Worm (Caenorhabditis elegans) whole organism, late embryonic: ENCODE measurements around the gene rbg-1.
A peak's percentile ranks its signal among the peaks of the same experiment; 100 is the strongest.

Experiments used
- C08G9.2 ChIP-seq: sonication (generic microtip); optimal IDR thresholded peaks from 2 replicates; lab custom pipeline; 2016; ENCODE audit warnings: mild to moderate bottlenecking, missing genetic modification characterization, moderate library complexity, missing compliant biosample characterization
- K02D7.2 ChIP-seq: sonication (generic microtip); optimal IDR thresholded peaks from 2 replicates; lab custom pipeline; 2017; ENCODE audit warnings: mild to moderate bottlenecking, missing genetic modification characterization, missing compliant biosample characterization
- T23F11.4 ChIP-seq: fragments of 200-800 bp; sonication (Bioruptor generic); optimal IDR thresholded peaks from 2 replicates; lab custom pipeline; 2018; ENCODE audit warnings: mild to moderate bottlenecking, missing genetic modification characterization, missing compliant biosample characterization
- ahr-1 ChIP-seq: sonication (generic microtip); optimal IDR thresholded peaks from 2 replicates; lab custom pipeline; 2016; ENCODE audit warnings: missing genetic modification characterization, missing compliant biosample characterization
- ama-1 ChIP-seq: fragments of 150-350 bp; optimal IDR thresholded peaks from 2 replicates; lab custom pipeline; 2014
- ceh-14 ChIP-seq: sonication (generic microtip); optimal IDR thresholded peaks from 2 replicates; lab custom pipeline; 2016; ENCODE audit warnings: missing genotype, missing genetic modification characterization, missing compliant biosample characterization
- ceh-18 ChIP-seq: sonication (generic microtip); optimal IDR thresholded peaks from 2 replicates; lab custom pipeline; 2016; ENCODE audit warnings: missing genetic modification characterization, missing compliant biosample characterization
- ceh-19 ChIP-seq: fragments of 200-800 bp; sonication (Bioruptor generic); optimal IDR thresholded peaks from 2 replicates; lab custom pipeline; 2018; ENCODE audit warnings: mild to moderate bottlenecking, missing genetic modification characterization, missing compliant biosample characterization
- ceh-24 ChIP-seq: sonication (generic microtip); optimal IDR thresholded peaks from 2 replicates; lab custom pipeline; 2016; ENCODE audit warnings: mild to moderate bottlenecking, missing genetic modification characterization, missing compliant biosample characterization
- ceh-30 ChIP-seq: fragments of 150-350 bp; optimal IDR thresholded peaks from 2 replicates; lab custom pipeline; 2014; ENCODE audit warnings: missing biosample characterization, missing genetic modification characterization
- ceh-31 ChIP-seq: sonication (generic microtip); optimal IDR thresholded peaks from 2 replicates; lab custom pipeline; 2016; ENCODE audit warnings: missing genetic modification characterization, missing compliant biosample characterization
- ceh-34 ChIP-seq: sonication (generic microtip); optimal IDR thresholded peaks from 2 replicates; lab custom pipeline; 2016; ENCODE audit warnings: mild to moderate bottlenecking, missing genetic modification characterization, missing compliant biosample characterization
- ceh-48 ChIP-seq: sonication (generic microtip); optimal IDR thresholded peaks from 2 replicates; lab custom pipeline; 2016; ENCODE audit warnings: missing genetic modification characterization, inconsistent platforms, missing compliant biosample characterization
- ceh-6 ChIP-seq: fragments of 200-800 bp; sonication (Bioruptor generic); optimal IDR thresholded peaks from 2 replicates; lab custom pipeline; 2018; ENCODE audit warnings: mild to moderate bottlenecking, missing genetic modification characterization, missing compliant biosample characterization
- che-1 ChIP-seq: sonication (generic microtip); optimal IDR thresholded peaks from 2 replicates; lab custom pipeline; 2016; ENCODE audit warnings: mild to moderate bottlenecking, missing genetic modification characterization, missing compliant biosample characterization
- dmd-4 ChIP-seq: sonication (generic microtip); optimal IDR thresholded peaks from 2 replicates; lab custom pipeline; 2016; ENCODE audit warnings: borderline replicate concordance, missing genetic modification characterization, missing compliant biosample characterization
- dve-1 ChIP-seq: sonication (generic microtip); optimal IDR thresholded peaks from 2 replicates; lab custom pipeline; 2017; ENCODE audit warnings: antibody characterized with exemption, mild to moderate bottlenecking, missing genetic modification characterization, missing compliant biosample characterization
- eyg-1 ChIP-seq: sonication (generic microtip); optimal IDR thresholded peaks from 2 replicates; lab custom pipeline; 2016; ENCODE audit warnings: missing genotype, missing genetic modification characterization, missing compliant biosample characterization
- fax-1 ChIP-seq: sonication (generic microtip); optimal IDR thresholded peaks from 2 replicates; lab custom pipeline; 2016; ENCODE audit warnings: missing genotype, missing genetic modification characterization, missing compliant biosample characterization
- hlh-13 ChIP-seq: fragments of 200-800 bp; sonication (Bioruptor generic); optimal IDR thresholded peaks from 2 replicates; lab custom pipeline; 2018; ENCODE audit warnings: mild to moderate bottlenecking, missing genetic modification characterization, missing compliant biosample characterization
- hlh-30 ChIP-seq: sonication (generic microtip); optimal IDR thresholded peaks from 2 replicates; lab custom pipeline; 2017; ENCODE audit warnings: antibody characterized with exemption, missing genetic modification characterization, missing compliant biosample characterization; ENCODE audit not compliant: insufficient read depth
- lin-11 ChIP-seq: fragments of 200-800 bp; sonication (Bioruptor generic); optimal IDR thresholded peaks from 2 replicates; lab custom pipeline; 2018; ENCODE audit warnings: mild to moderate bottlenecking, missing genetic modification characterization, missing compliant biosample characterization
- madf-2 ChIP-seq: sonication (generic microtip); optimal IDR thresholded peaks from 2 replicates; lab custom pipeline; 2017; ENCODE audit warnings: missing genetic modification characterization, missing compliant biosample characterization
- mec-3 ChIP-seq: sonication (generic microtip); optimal IDR thresholded peaks from 2 replicates; lab custom pipeline; 2016; ENCODE audit warnings: borderline replicate concordance, missing genetic modification characterization, missing compliant biosample characterization
- nfya-1 ChIP-seq: sonication (generic microtip); optimal IDR thresholded peaks from 2 replicates; lab custom pipeline; 2017; ENCODE audit warnings: missing genetic modification characterization, mild to moderate bottlenecking, missing compliant biosample characterization, antibody characterized with exemption, moderate library complexity
- nhr-11 ChIP-seq: fragments of 150-350 bp; optimal IDR thresholded peaks from 2 replicates; lab custom pipeline; 2014; ENCODE audit warnings: missing biosample characterization, missing genetic modification characterization
- npax-4 ChIP-seq: sonication (generic microtip); optimal IDR thresholded peaks from 2 replicates; lab custom pipeline; 2016; ENCODE audit warnings: missing genetic modification characterization, missing compliant biosample characterization
- odd-2 ChIP-seq: sonication (generic microtip); optimal IDR thresholded peaks from 2 replicates; lab custom pipeline; 2017; ENCODE audit warnings: antibody characterized with exemption, mild to moderate bottlenecking, missing genetic modification characterization, missing compliant biosample characterization
- pax-1 ChIP-seq: fragments of 150-350 bp; optimal IDR thresholded peaks from 2 replicates; lab custom pipeline; 2014; ENCODE audit warnings: missing biosample characterization, missing genetic modification characterization
- pha-4 ChIP-seq: fragments of 150-350 bp; optimal IDR thresholded peaks from 2 replicates; lab custom pipeline; 2018; ENCODE audit warnings: missing biosample characterization, missing genetic modification reagents, missing genetic modification characterization
- pqm-1 ChIP-seq: sonication (generic microtip); optimal IDR thresholded peaks from 2 replicates; lab custom pipeline; 2016; ENCODE audit warnings: missing genetic modification characterization, missing compliant biosample characterization
- ref-2 ChIP-seq: sonication (generic microtip); optimal IDR thresholded peaks from 2 replicates; lab custom pipeline; 2016; ENCODE audit warnings: missing genetic modification characterization, missing compliant biosample characterization
- rnt-1 ChIP-seq: sonication (generic microtip); optimal IDR thresholded peaks from 2 replicates; lab custom pipeline; 2016; ENCODE audit warnings: missing genetic modification characterization, missing compliant biosample characterization
- sdc-2 ChIP-seq: sonication (generic microtip); optimal IDR thresholded peaks from 2 replicates; lab custom pipeline; 2016; ENCODE audit warnings: missing genotype, missing genetic modification characterization, missing compliant biosample characterization
- sox-4 ChIP-seq: sonication (generic microtip); optimal IDR thresholded peaks from 2 replicates; lab custom pipeline; 2017; ENCODE audit warnings: mild to moderate bottlenecking, missing genetic modification characterization, inconsistent platforms, missing compliant biosample characterization
- syd-9 ChIP-seq: sonication (generic microtip); optimal IDR thresholded peaks from 2 replicates; lab custom pipeline; 2016; ENCODE audit warnings: mild to moderate bottlenecking, missing genetic modification characterization, moderate library complexity, missing compliant biosample characterization
- tbx-2 ChIP-seq: sonication (generic microtip); optimal IDR thresholded peaks from 2 replicates; lab custom pipeline; 2016; ENCODE audit warnings: missing genetic modification characterization, missing compliant biosample characterization
- tbx-7 ChIP-seq: sonication (generic microtip); optimal IDR thresholded peaks from 2 replicates; lab custom pipeline; 2016; ENCODE audit warnings: missing genotype, missing genetic modification characterization, missing compliant biosample characterization
- ttx-3 ChIP-seq: sonication (generic microtip); optimal IDR thresholded peaks from 2 replicates; lab custom pipeline; 2016; ENCODE audit warnings: missing genetic modification reagents, missing genetic modification characterization, missing compliant biosample characterization
- unc-42 ChIP-seq: sonication (generic microtip); optimal IDR thresholded peaks from 2 replicates; lab custom pipeline; 2016; ENCODE audit warnings: missing genotype, missing genetic modification characterization, missing compliant biosample characterization
- unc-55 ChIP-seq: sonication (generic microtip); optimal IDR thresholded peaks from 2 replicates; lab custom pipeline; 2017; ENCODE audit warnings: missing biosample characterization, missing genetic modification reagents, missing genetic modification characterization
- zip-5 ChIP-seq: sonication (generic microtip); optimal IDR thresholded peaks from 2 replicates; lab custom pipeline; 2016; ENCODE audit warnings: missing genetic modification characterization, missing compliant biosample characterization

Gene rbg-1

DNA sequence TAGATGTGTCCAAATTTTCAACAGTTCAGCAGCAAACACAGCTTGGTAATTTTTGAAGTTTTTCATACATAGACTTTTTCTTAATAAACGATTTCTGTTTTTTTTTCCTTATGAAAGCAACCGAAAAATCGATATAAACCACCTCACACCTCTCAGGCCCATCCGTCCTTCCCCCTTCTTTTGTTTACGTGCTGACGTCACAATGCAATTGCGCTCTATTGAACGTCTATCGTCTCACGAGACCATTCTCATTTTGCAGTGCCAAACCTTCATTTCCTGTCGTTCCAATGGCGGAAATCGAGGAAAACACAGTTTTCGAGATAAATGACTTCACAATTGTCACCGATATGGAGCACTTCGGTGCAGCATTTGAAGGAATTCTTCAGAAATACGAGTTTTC lies at the start of gene rbg-1:
rbg-1 (plus strand) TSS at position 260 of the 400 bp plus-strand sequence.
- TF ChIP-seq ceh-48 (tag; lab: Kevin White, UChicago) (peak; percentile 81), lin-11 (tag; lab: Kevin White, UChicago) (no peak), madf-2 (tag; lab: Kevin White, UChicago) (no peak), ceh-31 (tag; lab: Kevin White, UChicago) (peak; percentile 58), tbx-2 (tag; lab: Kevin White, UChicago) (peak; percentile 47), ama-1 (lab: Kevin White, UChicago) (no peak), ceh-18 (tag; lab: Kevin White, UChicago) (peak; percentile 42), unc-42 (peak; percentile 23), pha-4 (tag; lab: Kevin White, UChicago) (no peak), unc-55 (GFP tag; lab: Kevin White, UChicago) (peak; percentile 63), hlh-30 (tag; lab: Kevin White, UChicago) (peak; percentile 92), ceh-34 (tag; lab: Kevin White, UChicago) (peak; percentile 29), rnt-1 (tag; lab: Kevin White, UChicago) (peak; percentile 12), nfya-1 (tag; lab: Kevin White, UChicago) (peak; percentile 38)
- TF ChIP-seq, all 69 proteins: peak for 10

ce11 chrX:14938188-14938587 lies 45.1 kb upstream of the rbg-1 start:
- TF ChIP-seq nfya-1 (tag; lab: Kevin White, UChicago) (no peak), ceh-19 (GFP tag; lab: Kevin White, UChicago) (no peak), ceh-30 (tag; lab: Kevin White, UChicago) (no peak), ceh-14 (tag; lab: Kevin White, UChicago) (no peak), che-1 (tag; lab: Kevin White, UChicago) (no peak), ttx-3 (tag; lab: Kevin White, UChicago) (no peak), pha-4 (tag; lab: Kevin White, UChicago) (no peak), ceh-18 (tag; lab: Kevin White, UChicago) (no peak), ref-2 (tag; lab: Kevin White, UChicago) (no peak), ahr-1 (tag; lab: Kevin White, UChicago) (no peak), unc-42 (no peak), unc-55 (GFP tag; lab: Kevin White, UChicago) (no peak), pax-1 (tag; lab: Kevin White, UChicago) (no peak)

DNA sequence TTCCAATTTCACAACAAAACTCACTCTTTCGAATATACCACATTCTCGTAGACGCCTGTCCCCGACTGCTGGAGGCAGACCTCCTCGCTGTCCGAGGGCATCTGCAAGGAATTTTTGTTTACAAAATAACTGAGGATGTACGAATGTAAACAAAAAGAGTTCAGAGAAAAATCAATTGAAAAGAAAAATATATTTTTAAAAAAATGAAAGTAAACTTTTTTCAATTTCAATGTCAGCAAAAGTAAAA lies 37.2 kb upstream of the rbg-1 start, which contains the start of gene mrp-5:
mrp-5 (minus strand) TSS at position 101 of the 247 bp plus-strand sequence.
- TF ChIP-seq fax-1 (tag; lab: Kevin White, UChicago) (no peak), dve-1 (tag; lab: Kevin White, UChicago) (no peak), ceh-6 (GFP tag; lab: Kevin White, UChicago) (no peak), syd-9 (tag; lab: Kevin White, UChicago) (no peak), dmd-4 (tag; lab: Kevin White, UChicago) (no peak), hlh-30 (tag; lab: Kevin White, UChicago) (no peak), ama-1 (lab: Kevin White, UChicago) (no peak), unc-42 (no peak), sox-4 (tag; lab: Kevin White, UChicago) (no peak), ceh-18 (tag; lab: Kevin White, UChicago) (no peak), C08G9.2 (tag; lab: Kevin White, UChicago) (no peak), hlh-13 (GFP tag; lab: Kevin White, UChicago) (no peak), tbx-2 (tag; lab: Kevin White, UChicago) (no peak), tbx-7 (tag; lab: Kevin White, UChicago) (no peak), lin-11 (tag; lab: Kevin White, UChicago) (no peak)

DNA sequence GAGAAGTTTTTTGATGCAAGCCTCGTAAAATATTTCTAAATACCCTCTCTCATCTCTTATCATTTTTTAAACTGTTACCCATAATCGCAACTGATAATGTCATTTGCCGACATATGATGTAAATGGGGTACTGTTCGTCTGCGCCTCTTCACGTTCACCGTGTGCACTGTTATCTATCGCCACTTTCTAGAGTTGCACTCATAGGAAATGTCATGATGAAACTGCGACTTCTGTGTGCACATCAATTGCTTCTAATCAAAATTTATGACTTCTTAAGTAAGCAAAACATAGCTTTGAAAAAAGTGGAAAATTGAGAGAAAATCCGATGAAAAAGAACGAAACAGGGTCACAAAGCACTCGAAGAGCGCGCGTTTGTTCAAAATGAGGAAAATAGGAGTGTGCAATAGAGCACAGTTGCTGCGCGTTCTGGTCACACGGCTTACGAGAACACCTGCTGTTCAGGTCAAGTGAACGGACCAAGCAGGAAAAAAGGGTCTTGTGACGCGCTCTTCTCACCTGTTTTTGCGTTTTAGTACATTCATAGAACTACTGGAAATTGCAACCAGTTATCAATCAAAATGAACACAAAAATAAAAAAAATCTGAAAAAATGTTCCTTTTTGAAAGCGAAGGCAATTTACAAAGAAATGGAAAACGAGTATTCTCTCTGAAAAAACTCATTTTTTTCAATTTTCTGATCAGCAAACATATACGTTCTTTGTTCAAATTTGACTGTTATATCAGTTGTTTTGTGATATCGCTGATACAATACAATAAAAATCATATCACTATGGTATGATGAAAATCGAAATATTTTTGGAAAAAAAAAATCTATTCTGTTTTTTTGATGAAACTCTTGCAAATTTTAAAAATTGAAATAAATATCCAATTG lies 36.6 kb upstream of the rbg-1 start:
- TF ChIP-seq dmd-4 (tag; lab: Kevin White, UChicago) (no peak), hlh-13 (GFP tag; lab: Kevin White, UChicago) (no peak), nfya-1 (tag; lab: Kevin White, UChicago) (no peak), npax-4 (tag; lab: Kevin White, UChicago) (no peak), eyg-1 (tag; lab: Kevin White, UChicago) (no peak), tbx-2 (tag; lab: Kevin White, UChicago) (peak; percentile 24), dve-1 (tag; lab: Kevin White, UChicago) (no peak), ceh-30 (tag; lab: Kevin White, UChicago) (no peak), ceh-24 (tag; lab: Kevin White, UChicago) (no peak), K02D7.2 (tag; lab: Kevin White, UChicago) (no peak), odd-2 (tag; lab: Kevin White, UChicago) (no peak), ama-1 (lab: Kevin White, UChicago) (no peak), unc-55 (GFP tag; lab: Kevin White, UChicago) (no peak), mec-3 (tag; lab: Kevin White, UChicago) (no peak), zip-5 (tag; lab: Kevin White, UChicago) (no peak), pqm-1 (tag; lab: Kevin White, UChicago) (peak; percentile 12), sdc-2 (peak; percentile 8), nhr-11 (no peak), T23F11.4 (no peak)
